Worm (Caenorhabditis elegans) whole organism, L3 larva: Measurements from ENCODE around the gene cnnm-1.

Source experiments
- ama-1 ChIP-seq: fragments of 150-350 bp; optimal IDR thresholded peaks from 2 replicates; lab custom pipeline; 2018
- daf-12 ChIP-seq: fragments of 150-350 bp; optimal IDR thresholded peaks from 2 replicates; lab custom pipeline; 2014; ENCODE audit warnings: missing biosample characterization, missing genetic modification reagents, missing genetic modification characterization
- elt-2 ChIP-seq: sonication (generic microtip); optimal IDR thresholded peaks from 2 replicates; lab custom pipeline; 2016; ENCODE audit warnings: missing genetic modification reagents, mild to moderate bottlenecking, missing genetic modification characterization, missing compliant biosample characterization
- nhr-11 ChIP-seq: fragments of 150-350 bp; optimal IDR thresholded peaks from 2 replicates; lab custom pipeline; 2014; ENCODE audit warnings: missing biosample characterization, missing genetic modification characterization
- nhr-23 ChIP-seq: fragments of 150-350 bp; optimal IDR thresholded peaks from 2 replicates; lab custom pipeline; 2014; ENCODE audit warnings: missing biosample characterization, missing genetic modification reagents, missing genetic modification characterization
- nhr-237 ChIP-seq: fragments of 150-350 bp; optimal IDR thresholded peaks from 2 replicates; lab custom pipeline; 2014; ENCODE audit warnings: missing biosample characterization, missing genetic modification characterization
- nhr-25 ChIP-seq: sonication (generic microtip); optimal IDR thresholded peaks from 2 replicates; lab custom pipeline; 2017; ENCODE audit warnings: missing biosample characterization, missing genetic modification characterization
- nhr-77 ChIP-seq: fragments of 150-350 bp; optimal IDR thresholded peaks from 2 replicates; lab custom pipeline; 2014; ENCODE audit warnings: missing biosample characterization, missing genetic modification characterization
- skn-1 ChIP-seq: fragments of 150-350 bp; optimal IDR thresholded peaks from 2 replicates; lab custom pipeline; 2014; ENCODE audit warnings: missing biosample characterization, missing genetic modification characterization
- unc-62 ChIP-seq: fragments of 150-350 bp; sonication (generic microtip); optimal IDR thresholded peaks from 4 replicates; lab custom pipeline; 2014; ENCODE audit warnings: missing biosample characterization, missing genetic modification reagents, missing genetic modification characterization

DNA sequence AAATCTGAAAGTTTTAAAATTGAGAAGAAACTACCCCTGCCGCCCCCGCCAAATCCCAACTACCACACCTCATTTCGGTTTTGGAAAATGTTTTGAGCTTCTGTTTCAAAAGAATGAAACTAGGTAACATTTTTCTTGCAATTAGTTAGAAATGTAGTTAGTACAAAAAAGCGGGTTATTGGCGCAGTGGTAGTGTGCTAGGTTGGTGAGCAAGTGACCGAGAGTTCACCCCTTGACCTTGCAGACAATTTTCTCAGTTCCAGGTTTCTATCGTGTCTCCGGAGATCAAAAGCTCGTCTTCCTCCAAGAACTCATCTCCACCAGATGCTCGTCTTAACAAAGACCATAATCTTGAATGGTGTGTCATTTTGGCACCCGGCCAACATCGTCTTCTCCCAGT is 17.5 kb downstream of the cnnm-1 start:
- TF ChIP-seq ama-1 (no peak), daf-12 (tag; lab: Kevin White, UChicago) (no peak), nhr-237 (tag; lab: Kevin White, UChicago) (no peak), nhr-77 (no peak), unc-62 (no peak), skn-1 (tag; lab: Kevin White, UChicago) (no peak), nhr-11 (no peak), elt-2 (no peak), nhr-25 (tag; lab: Kevin White, UChicago) (no peak), nhr-23 (tag; lab: Kevin White, UChicago) (no peak)
